Worm (Caenorhabditis elegans) whole organism, L2 larva: ENCODE measurements around the gene F25G6.8.

Experiments used
- C34F6.9 ChIP-seq: fragments of 150-350 bp; optimal IDR thresholded peaks from 2 replicates; lab custom pipeline; 2014; ENCODE audit warnings: missing biosample characterization, missing genetic modification characterization
- F13H6.1 ChIP-seq: sonication (generic microtip); optimal IDR thresholded peaks from 2 replicates; lab custom pipeline; 2016; ENCODE audit warnings: missing genetic modification characterization, missing compliant biosample characterization
- R02D3.7 ChIP-seq: fragments of 150-350 bp; optimal IDR thresholded peaks from 2 replicates; lab custom pipeline; 2014; ENCODE audit warnings: missing biosample characterization, missing genetic modification characterization
- Y55F3AM.14 ChIP-seq: fragments of 200-800 bp; sonication (Bioruptor generic); optimal IDR thresholded peaks from 2 replicates; lab custom pipeline; 2018; ENCODE audit warnings: mild to moderate bottlenecking, missing genetic modification characterization, missing compliant biosample characterization
- alr-1 ChIP-seq: fragments of 150-350 bp; optimal IDR thresholded peaks from 2 replicates; lab custom pipeline; 2014; ENCODE audit warnings: missing biosample characterization, missing genetic modification characterization
- aly-2 ChIP-seq: fragments of 150-350 bp; optimal IDR thresholded peaks from 2 replicates; lab custom pipeline; 2014; ENCODE audit warnings: missing biosample characterization, missing genetic modification characterization
- ama-1 ChIP-seq: fragments of 150-350 bp; optimal IDR thresholded peaks from 2 replicates; lab custom pipeline; 2018; ENCODE audit warnings: inconsistent platforms
- ceh-16 ChIP-seq: fragments of 150-350 bp; optimal IDR thresholded peaks from 2 replicates; lab custom pipeline; 2014; ENCODE audit warnings: missing biosample characterization, missing genetic modification characterization
- ceh-82 ChIP-seq: fragments of 150-350 bp; optimal IDR thresholded peaks from 2 replicates; lab custom pipeline; 2014; ENCODE audit warnings: missing biosample characterization, missing genetic modification characterization
- crh-2 ChIP-seq: sonication (generic microtip); optimal IDR thresholded peaks from 2 replicates; lab custom pipeline; 2017; ENCODE audit warnings: missing biosample characterization, missing genetic modification characterization
- dmd-4 ChIP-seq: sonication (generic microtip); optimal IDR thresholded peaks from 2 replicates; lab custom pipeline; 2017; ENCODE audit warnings: missing biosample characterization, missing genetic modification characterization
- egl-27 ChIP-seq: sonication (generic microtip); optimal IDR thresholded peaks from 3 replicates; lab custom pipeline; 2017; ENCODE audit warnings: missing biosample characterization, missing genetic modification reagents, missing genetic modification characterization
- elt-3 ChIP-seq: sonication (generic microtip); optimal IDR thresholded peaks from 2 replicates; lab custom pipeline; 2017; ENCODE audit warnings: missing biosample characterization, missing genetic modification characterization
- gmeb-1 ChIP-seq: fragments of 150-350 bp; optimal IDR thresholded peaks from 2 replicates; lab custom pipeline; 2014; ENCODE audit warnings: missing biosample characterization, missing genetic modification characterization
- lin-11 ChIP-seq: fragments of 150-350 bp; sonication (generic microtip); optimal IDR thresholded peaks from 2 replicates; lab custom pipeline; 2014; ENCODE audit warnings: missing biosample characterization, missing genetic modification characterization, inconsistent platforms, mixed read lengths
- lin-13 ChIP-seq: fragments of 150-350 bp; optimal IDR thresholded peaks from 2 replicates; lab custom pipeline; 2014; ENCODE audit warnings: missing biosample characterization, missing genetic modification reagents, missing genetic modification characterization
- lsy-2 ChIP-seq, 2 experiments: fragments of 150-350 bp in 1 of 2; sonication (generic microtip) in 1 of 2; optimal IDR thresholded peaks; 2 replicates each; lab custom pipeline; 2014 to 2017; ENCODE audit warnings: missing biosample characterization in 2 of 2, missing genetic modification characterization in 2 of 2
- mab-5 ChIP-seq: fragments of 150-350 bp; optimal IDR thresholded peaks from 2 replicates; lab custom pipeline; 2014; ENCODE audit warnings: missing biosample characterization, missing genetic modification characterization
- mbf-1 ChIP-seq: sonication (generic microtip); optimal IDR thresholded peaks from 2 replicates; lab custom pipeline; 2017; ENCODE audit warnings: missing biosample characterization, missing genetic modification characterization
- nhr-11 ChIP-seq: fragments of 150-350 bp; optimal IDR thresholded peaks from 2 replicates; lab custom pipeline; 2014; ENCODE audit warnings: missing biosample characterization, missing genetic modification characterization
- nhr-12 ChIP-seq: fragments of 150-350 bp; optimal IDR thresholded peaks from 2 replicates; lab custom pipeline; 2014; ENCODE audit warnings: missing biosample characterization, missing genetic modification characterization
- nhr-23 ChIP-seq: fragments of 150-350 bp; optimal IDR thresholded peaks from 2 replicates; lab custom pipeline; 2014; ENCODE audit warnings: missing biosample characterization, missing genetic modification reagents, missing genetic modification characterization
- nhr-237 ChIP-seq: fragments of 150-350 bp; optimal IDR thresholded peaks from 2 replicates; lab custom pipeline; 2014; ENCODE audit warnings: missing biosample characterization, missing genetic modification characterization
- nhr-25 ChIP-seq: fragments of 150-350 bp; sonication (generic microtip); optimal IDR thresholded peaks from 3 replicates; lab custom pipeline; 2014; ENCODE audit warnings: missing biosample characterization, missing genetic modification characterization
- nhr-6 ChIP-seq: fragments of 150-350 bp; optimal IDR thresholded peaks from 2 replicates; lab custom pipeline; 2014; ENCODE audit warnings: missing biosample characterization, missing genetic modification characterization
- nhr-77 ChIP-seq: fragments of 150-350 bp; optimal IDR thresholded peaks from 2 replicates; lab custom pipeline; 2014; ENCODE audit warnings: missing biosample characterization, missing genetic modification characterization
- peb-1 ChIP-seq: fragments of 150-350 bp; optimal IDR thresholded peaks from 2 replicates; lab custom pipeline; 2014; ENCODE audit warnings: missing biosample characterization, missing genetic modification characterization
- sem-4 ChIP-seq: fragments of 150-350 bp; optimal IDR thresholded peaks from 2 replicates; lab custom pipeline; 2014; ENCODE audit warnings: missing biosample characterization, missing genetic modification reagents, missing genetic modification characterization
- skn-1 ChIP-seq: sonication (generic microtip); optimal IDR thresholded peaks from 2 replicates; lab custom pipeline; 2017; ENCODE audit warnings: missing biosample characterization, missing genetic modification characterization
- sma-9 ChIP-seq, 2 experiments: fragments of 150-350 bp in 1 of 2; sonication (generic microtip) in 1 of 2; optimal IDR thresholded peaks; 2 replicates each; lab custom pipeline; 2014 to 2016; ENCODE audit warnings: missing genetic modification characterization in 2 of 2, mild to moderate bottlenecking in 1 of 2, missing biosample characterization in 1 of 2, missing compliant biosample characterization in 1 of 2, missing genetic modification reagents in 1 of 2, moderate library complexity in 1 of 2
- snpc-4 ChIP-seq: fragments of 150-350 bp; optimal IDR thresholded peaks from 2 replicates; lab custom pipeline; 2014; ENCODE audit warnings: missing biosample characterization, missing genetic modification characterization
- unc-39 ChIP-seq: fragments of 150-350 bp; optimal IDR thresholded peaks from 2 replicates; lab custom pipeline; 2014; ENCODE audit warnings: missing biosample characterization, missing genetic modification characterization
- unc-62 ChIP-seq: fragments of 150-350 bp; optimal IDR thresholded peaks from 2 replicates; lab custom pipeline; 2014; ENCODE audit warnings: missing biosample characterization, missing genetic modification reagents, missing genetic modification characterization
- zag-1 ChIP-seq: fragments of 150-350 bp; optimal IDR thresholded peaks from 2 replicates; lab custom pipeline; 2014; ENCODE audit warnings: missing biosample characterization, missing genetic modification characterization
- ztf-1 ChIP-seq: fragments of 200-800 bp; sonication (Bioruptor generic); conservative IDR thresholded peaks from 2 replicates; pipeline ENCODE4 v1.3.6; 2022; ENCODE audit warnings: missing genetic modification characterization, missing compliant biosample characterization
- ztf-11 ChIP-seq: sonication (generic microtip); optimal IDR thresholded peaks from 2 replicates; lab custom pipeline; 2017; ENCODE audit warnings: missing biosample characterization, missing genetic modification characterization
- ztf-4 ChIP-seq: fragments of 150-350 bp; optimal IDR thresholded peaks from 2 replicates; lab custom pipeline; 2014; ENCODE audit warnings: missing biosample characterization, missing genetic modification characterization

F25G6.8 gene

DNA sequence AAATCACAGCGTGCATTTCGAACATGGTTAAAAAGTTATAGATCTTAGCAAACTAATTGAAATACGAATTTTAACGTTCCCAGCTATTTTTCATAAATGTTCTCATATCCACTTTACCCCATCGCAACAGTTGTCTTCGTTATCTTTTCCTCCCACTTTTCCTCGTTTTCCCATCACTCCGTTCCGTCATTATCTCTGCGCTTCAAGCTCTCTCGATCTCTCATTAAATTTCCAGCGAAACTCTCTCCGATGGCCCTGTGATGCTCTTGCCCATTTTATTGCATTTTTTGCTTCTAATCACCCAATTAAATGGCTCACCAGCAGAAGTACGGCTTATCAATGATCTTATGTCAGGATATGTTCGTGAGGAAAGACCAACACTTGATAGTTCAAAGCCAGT lies 12.5 kb downstream of the F25G6.8 start, which contains the start of gene acr-15:
Gene acr-15 (plus strand): TSS at position 236 of the 400 bp plus-strand sequence.
- TF ChIP-seq aly-2 (tag; lab: Kevin White, UChicago) (no peak), sma-9 (GFP tag; optimal IDR thresholded peaks at IDR 0.05; lab: Kevin White, UChicago) (peak; percentile 24), sma-9 (tag; optimal IDR thresholded peaks at IDR 0.05; lab: Kevin White, UChicago) (no peak)

DNA sequence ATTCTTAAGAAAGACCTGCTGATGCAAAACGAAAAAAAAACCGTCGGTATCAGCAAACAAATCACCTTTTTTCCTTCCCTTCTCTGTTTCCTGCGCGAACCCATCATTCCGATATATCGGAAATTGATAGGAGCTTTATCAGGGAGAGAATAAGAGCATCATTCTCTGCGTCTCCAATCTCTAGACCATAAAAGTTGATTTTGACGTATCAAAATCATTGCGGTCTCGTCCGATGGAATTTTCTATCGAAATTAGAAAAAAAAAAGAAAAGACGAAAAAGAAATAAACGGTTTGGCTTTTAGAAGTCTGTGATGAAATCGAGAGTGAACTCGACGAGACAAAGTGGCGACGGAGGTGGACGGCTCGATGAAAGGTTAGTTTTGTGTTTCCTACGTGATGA lies 16.0 kb downstream of the F25G6.8 start, which contains the start of gene stdh-4:
Gene stdh-4 (plus strand): TSS at position 301 of the 400 bp plus-strand sequence.
- no peak for TF ChIP-seq ceh-82 (tag; lab: Kevin White, UChicago)
- no peak for TF ChIP-seq nhr-25
- TF ChIP-seq lin-11 = no peak
- TF ChIP-seq egl-27 (tag; lab: Kevin White, UChicago) = no peak
- no peak for TF ChIP-seq sma-9 (GFP tag; optimal IDR thresholded peaks at IDR 0.05; lab: Kevin White, UChicago)
- no peak for TF ChIP-seq sma-9 (tag; optimal IDR thresholded peaks at IDR 0.05; lab: Kevin White, UChicago)
- no peak for TF ChIP-seq peb-1
- no peak for TF ChIP-seq nhr-12 (tag; lab: Kevin White, UChicago)
- no peak for TF ChIP-seq unc-62 (GFP tag; lab: Kevin White, UChicago)
- no peak for TF ChIP-seq nhr-11 (tag; lab: Kevin White, UChicago)
- no peak for TF ChIP-seq nhr-237 (tag; lab: Kevin White, UChicago)
- no peak for TF ChIP-seq mab-5 (tag; lab: Kevin White, UChicago)
- no peak for TF ChIP-seq ceh-16 (tag; lab: Kevin White, UChicago)
- TF ChIP-seq, all 48 proteins: peak for 0

DNA sequence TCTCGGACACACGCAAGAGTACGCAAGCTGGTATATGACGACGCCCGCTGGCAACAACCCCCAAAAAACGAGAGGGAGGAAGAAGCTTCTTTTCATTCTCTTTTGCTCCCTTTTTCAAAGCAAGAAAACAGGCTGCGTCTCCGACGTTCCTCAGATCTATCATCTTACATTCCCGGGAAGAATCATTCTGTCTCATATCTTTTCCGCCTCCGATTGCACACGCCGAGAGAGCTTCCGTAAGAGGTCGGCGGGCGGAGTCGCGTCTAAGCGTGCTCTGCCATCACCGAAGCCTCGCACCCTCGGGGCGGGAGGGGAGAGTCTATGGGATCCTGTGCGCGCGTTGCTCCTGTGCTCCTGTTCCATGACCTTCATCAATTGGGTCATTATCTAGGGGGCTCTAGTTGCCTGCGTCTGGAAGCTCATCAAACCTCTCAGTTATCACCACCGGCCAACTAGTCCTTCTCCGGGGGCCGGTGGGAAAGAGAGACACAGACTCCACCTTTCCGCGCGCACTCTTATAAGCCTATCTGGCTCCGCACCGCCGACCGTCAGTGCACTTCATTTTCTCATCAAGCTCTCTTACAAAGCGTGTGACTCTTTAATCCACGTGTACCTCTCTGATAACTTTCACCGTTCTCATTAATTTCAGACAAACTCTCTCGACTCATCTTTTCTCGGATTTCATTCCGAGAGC lies 19.3 kb downstream of the F25G6.8 start, which contains the start of the genes slc-17.8 and asns-1:
Gene slc-17.8 (minus strand): TSS at position 51 of the 694 bp plus-strand sequence.
Gene asns-1 (plus strand): TSS at position 644 of the 694 bp plus-strand sequence.
- TF ChIP-seq alr-1 (no peak), Y55F3AM.14 (GFP tag; lab: Kevin White, UChicago) (no peak), C34F6.9 (tag; lab: Kevin White, UChicago) (no peak), skn-1 (no peak), sem-4 (tag; lab: Kevin White, UChicago) (no peak), F13H6.1 (tag; lab: Kevin White, UChicago) (no peak), crh-2 (tag; lab: Kevin White, UChicago) (no peak), ama-1 (lab: Kevin White, UChicago) (no peak), ztf-11 (tag; lab: Kevin White, UChicago) (no peak), gmeb-1 (tag; lab: Kevin White, UChicago) (no peak), lin-11 (no peak), lsy-2 (tag; optimal IDR thresholded peaks at IDR 0.05; lab: Kevin White, UChicago) (no peak), ztf-4 (tag; lab: Kevin White, UChicago) (no peak), R02D3.7 (tag; lab: Kevin White, UChicago) (no peak), nhr-12 (tag; lab: Kevin White, UChicago) (no peak), zag-1 (tag; lab: Kevin White, UChicago) (no peak), lin-13 (GFP tag; lab: Kevin White, UChicago) (no peak), sma-9 (GFP tag; optimal IDR thresholded peaks at IDR 0.05; lab: Kevin White, UChicago) (no peak), sma-9 (tag; optimal IDR thresholded peaks at IDR 0.05; lab: Kevin White, UChicago) (no peak), ztf-1 (no peak), nhr-23 (tag; lab: Kevin White, UChicago) (no peak)

DNA sequence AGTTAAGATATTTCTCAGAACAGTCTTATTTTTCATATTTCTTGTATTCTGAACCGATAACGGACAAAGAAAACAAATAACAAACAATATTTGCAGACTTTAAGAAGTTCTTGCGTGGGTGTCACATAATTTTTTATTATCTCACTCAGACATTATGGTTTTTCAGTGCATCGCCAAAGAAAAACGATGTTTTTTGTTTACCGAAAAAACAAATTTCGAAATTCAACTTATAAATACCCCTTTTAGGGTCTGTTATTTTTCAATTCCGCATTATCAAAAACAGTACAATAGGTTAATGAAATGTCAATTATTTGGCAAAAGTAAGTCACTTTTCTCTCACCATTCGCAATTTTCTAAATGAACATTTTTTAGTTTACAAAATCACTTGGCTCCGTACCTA lies 27.9 kb downstream of the F25G6.8 start, which contains the start of gene otpl-4:
Gene otpl-4 (plus strand): TSS at position 301 of the 400 bp plus-strand sequence.
- TF ChIP-seq lsy-2 (tag; optimal IDR thresholded peaks at IDR 0.05; lab: Kevin White, UChicago) (no peak), Y55F3AM.14 (GFP tag; lab: Kevin White, UChicago) (no peak), unc-39 (no peak), alr-1 (no peak), zag-1 (tag; lab: Kevin White, UChicago) (no peak), crh-2 (tag; lab: Kevin White, UChicago) (no peak)

DNA sequence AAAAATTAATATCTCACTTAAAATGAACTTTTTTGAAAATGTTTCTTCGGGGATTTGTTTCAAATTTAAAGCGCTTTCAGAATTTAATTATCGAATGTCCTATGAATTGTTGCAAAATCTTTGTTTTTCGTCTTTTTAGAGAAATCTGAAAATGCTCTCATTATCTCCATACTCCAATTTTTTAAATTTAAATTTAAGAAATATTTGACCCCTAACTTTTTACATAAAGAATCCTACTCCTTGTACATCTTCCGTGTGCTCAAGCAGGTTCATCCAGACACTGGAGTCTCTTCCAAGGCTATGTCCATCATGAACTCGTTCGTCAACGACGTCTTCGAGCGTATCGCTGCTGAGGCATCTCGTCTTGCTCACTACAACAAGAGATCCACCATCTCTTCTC lies 28.8 kb downstream of the F25G6.8 start, which contains the start of gene his-39:
Gene his-39 (plus strand): TSS at position 301 of the 400 bp plus-strand sequence.
- no peak for TF ChIP-seq nhr-6 (tag; lab: Kevin White, UChicago)
- no peak for TF ChIP-seq lsy-2 (tag; optimal IDR thresholded peaks at IDR 0.05; lab: Kevin White, UChicago)
- TF ChIP-seq elt-3 (tag; lab: Kevin White, UChicago) = no peak
- TF ChIP-seq nhr-25 = no peak
- no peak for TF ChIP-seq skn-1
- no peak for TF ChIP-seq dmd-4 (tag; lab: Kevin White, UChicago)
- TF ChIP-seq mbf-1 = no peak
- TF ChIP-seq egl-27 (tag; lab: Kevin White, UChicago) = no peak
- no peak for TF ChIP-seq R02D3.7 (tag; lab: Kevin White, UChicago)
- no peak for TF ChIP-seq nhr-77
- no peak for TF ChIP-seq snpc-4 (tag; lab: Kevin White, UChicago)
- no peak for TF ChIP-seq peb-1
- TF ChIP-seq, all 48 proteins: peak for 0
